Worm (Caenorhabditis elegans) whole organism, L3 larva: ENCODE data around the gene srh-159.

Experiments used
- egl-5 ChIP-seq: fragments of 150-350 bp; optimal IDR thresholded peaks from 2 replicates; lab custom pipeline; 2017; ENCODE audit warnings: missing biosample characterization, missing genetic modification reagents, missing genetic modification characterization, inconsistent platforms
- fkh-10 ChIP-seq: sonication (generic microtip); optimal IDR thresholded peaks from 2 replicates; lab custom pipeline; 2017; ENCODE audit warnings: missing biosample characterization, missing genetic modification reagents, missing genetic modification characterization
- nfya-1 ChIP-seq: sonication (generic microtip); optimal IDR thresholded peaks from 2 replicates; lab custom pipeline; 2017; ENCODE audit warnings: missing genetic modification characterization, mild to moderate bottlenecking, missing compliant biosample characterization, antibody characterized with exemption, moderate library complexity; ENCODE audit not compliant: insufficient read depth
- nhr-11 ChIP-seq: fragments of 150-350 bp; optimal IDR thresholded peaks from 2 replicates; lab custom pipeline; 2014; ENCODE audit warnings: missing biosample characterization, missing genetic modification characterization
- pha-4 ChIP-seq: fragments of 150-350 bp; optimal IDR thresholded peaks from 2 replicates; lab custom pipeline; 2014; ENCODE audit warnings: missing biosample characterization, missing genetic modification reagents, missing genetic modification characterization
- pqm-1 ChIP-seq: fragments of 150-350 bp; optimal IDR thresholded peaks from 2 replicates; lab custom pipeline; 2017; ENCODE audit warnings: missing biosample characterization, missing genetic modification characterization, inconsistent platforms
- unc-62 ChIP-seq: fragments of 150-350 bp; sonication (generic microtip); optimal IDR thresholded peaks from 4 replicates; lab custom pipeline; 2014; ENCODE audit warnings: missing biosample characterization, missing genetic modification reagents, missing genetic modification characterization
- ztf-11 ChIP-seq: fragments of 150-350 bp; optimal IDR thresholded peaks from 2 replicates; lab custom pipeline; 2014; ENCODE audit warnings: missing biosample characterization, missing genetic modification characterization

DNA sequence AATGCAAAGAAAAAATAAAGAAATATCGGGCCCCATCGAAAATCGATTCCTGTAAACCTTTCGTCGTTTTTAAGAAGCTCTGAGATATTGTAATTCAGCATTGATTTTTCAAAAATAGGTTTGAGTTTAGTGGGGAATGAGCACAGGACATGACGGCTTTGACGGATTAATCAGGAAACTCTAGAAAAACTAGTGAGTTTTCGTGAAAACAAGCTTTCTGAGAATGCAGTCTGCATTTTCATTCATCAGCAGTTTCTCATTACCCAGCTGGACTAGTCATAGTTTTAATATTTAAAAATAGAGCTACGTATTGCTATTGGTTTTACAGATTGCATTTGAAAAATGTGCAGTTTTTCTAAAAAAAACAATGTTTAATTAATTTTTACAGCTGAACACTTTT is 10.1 kb downstream of the srh-159 start, which contains the start of gene srz-47:
- TF ChIP-seq pha-4 (tag; lab: Kevin White, UChicago) (no peak), ztf-11 (tag; lab: Kevin White, UChicago) (no peak), fkh-10 (GFP tag; lab: Kevin White, UChicago) (no peak), pqm-1 (tag; lab: Kevin White, UChicago) (no peak), nfya-1 (tag; lab: Kevin White, UChicago) (no peak), nhr-11 (tag; lab: Kevin White, UChicago) (no peak), egl-5 (tag; lab: Kevin White, UChicago) (no peak), unc-62 (GFP tag; lab: Kevin White, UChicago) (no peak)
